Worm (Caenorhabditis elegans): ENCODE results near the gene shpk-1.

The shpk-1 gene

ce11 chrIII:13614206-13614605, 6.4 kb downstream of the shpk-1 start:
- TF ChIP-seq ets-5 (GFP tag; IDR thresholded peaks at IDR 0.05): no peak
- no peak for TF ChIP-seq dsc-1 (tag; optimal IDR thresholded peaks at IDR 0.05)
- no peak for TF ChIP-seq dpl-1 (GFP tag; optimal IDR thresholded peaks at IDR 0.05)
- no peak for TF ChIP-seq unc-98 (GFP tag; IDR thresholded peaks at IDR 0.05)

ce11 chrIII:13614751-13615150, 6.9 kb downstream of the shpk-1 start:
- no peak for TF ChIP-seq isw-1 (GFP tag; IDR thresholded peaks at IDR 0.05)
- no peak for TF ChIP-seq swsn-7 (tag; optimal IDR thresholded peaks at IDR 0.05)
- TF ChIP-seq skn-1 (tag; optimal IDR thresholded peaks at IDR 0.05): no peak
- no peak for TF ChIP-seq unc-30 (tag; optimal IDR thresholded peaks at IDR 0.05)
- no peak for TF ChIP-seq F16B12.6 (tag; optimal IDR thresholded peaks at IDR 0.05)

- TF ChIP-seq sox-4 (tag; optimal IDR thresholded peaks at IDR 0.05) (no peak), lin-13 (GFP tag; optimal IDR thresholded peaks at IDR 0.05) (no peak), nhr-84 (tag; optimal IDR thresholded peaks at IDR 0.05) (no peak), ztf-4 (tag; optimal IDR thresholded peaks at IDR 0.05) (no peak), lin-15B (tag; optimal IDR thresholded peaks at IDR 0.05) (no peak), nhr-237 (tag; optimal IDR thresholded peaks at IDR 0.05) (no peak), mdl-1 (tag; optimal IDR thresholded peaks at IDR 0.05) (no peak), nhr-12 (tag; optimal IDR thresholded peaks at IDR 0.05) (no peak), alr-1 (tag; optimal IDR thresholded peaks at IDR 0.05; ENCODE audit: borderline replicate concordance) (no peak), tlp-1 (tag; optimal IDR thresholded peaks at IDR 0.05) (no peak), snu-23 (GFP tag; optimal IDR thresholded peaks at IDR 0.05) (no peak), lir-3 (tag; optimal IDR thresholded peaks at IDR 0.05; ENCODE audit: poor library complexity) (no peak), snpc-4 (tag; optimal IDR thresholded peaks at IDR 0.05) (no peak), unc-30 (tag; optimal IDR thresholded peaks at IDR 0.05) (no peak), zip-4 (GFP tag; optimal IDR thresholded peaks at IDR 0.05) (no peak), fkh-4 (tag; optimal IDR thresholded peaks at IDR 0.05; ENCODE audit: borderline replicate concordance) (no peak), tbx-2 (tag; optimal IDR thresholded peaks at IDR 0.05) (no peak), lin-39 (tag; optimal IDR thresholded peaks at IDR 0.05) (no peak), nhr-28 (tag; optimal IDR thresholded peaks at IDR 0.05) (no peak)
These were observed 7.7 kb downstream of the shpk-1 start for ce11 chrIII:13615530-13615929.

- TF ChIP-seq snu-23 (GFP tag; optimal IDR thresholded peaks at IDR 0.05): peak; percentile 49
- peak; percentile 57 for TF ChIP-seq nhr-71 (tag; optimal IDR thresholded peaks at IDR 0.05)
- no peak for TF ChIP-seq mdl-1 (tag; optimal IDR thresholded peaks at IDR 0.05)
- no peak for TF ChIP-seq fos-1 (tag; optimal IDR thresholded peaks at IDR 0.05)
- peak; percentile 3 for TF ChIP-seq ztf-4 (tag; optimal IDR thresholded peaks at IDR 0.05)
- no peak for TF ChIP-seq tbx-2 (tag; optimal IDR thresholded peaks at IDR 0.05)
- TF ChIP-seq nhr-19 (GFP tag; conservative IDR thresholded peaks at IDR 0.05): peak; percentile 24
- no peak for TF ChIP-seq fkh-8 (tag; optimal IDR thresholded peaks at IDR 0.05)
- TF ChIP-seq lsy-2 (tag; optimal IDR thresholded peaks at IDR 0.05): peak; percentile 6 to 52
- no peak for TF ChIP-seq irx-1 (tag; optimal IDR thresholded peaks at IDR 0.05)
- TF ChIP-seq elt-2 (tag; optimal IDR thresholded peaks at IDR 0.05): no peak
- TF ChIP-seq ztf-11 (tag; optimal IDR thresholded peaks at IDR 0.05): no peak
- no peak for TF ChIP-seq mab-9 (GFP tag; IDR thresholded peaks at IDR 0.05)
- no peak for TF ChIP-seq aha-1 (tag; optimal IDR thresholded peaks at IDR 0.05)
- no peak for TF ChIP-seq nhr-237 (tag; optimal IDR thresholded peaks at IDR 0.05)
- TF ChIP-seq C16A3.4 (tag; optimal IDR thresholded peaks at IDR 0.05): peak; percentile 15
- TF ChIP-seq tlp-1 (tag; optimal IDR thresholded peaks at IDR 0.05): no peak
- peak; percentile 52 for TF ChIP-seq unc-130 (tag; optimal IDR thresholded peaks at IDR 0.05)
- TF ChIP-seq fkh-10 (GFP tag; optimal IDR thresholded peaks at IDR 0.05): no peak
- TF ChIP-seq fkh-4 (tag; optimal IDR thresholded peaks at IDR 0.05; ENCODE audit: borderline replicate concordance): peak; percentile 26
- no peak for TF ChIP-seq unc-30 (tag; optimal IDR thresholded peaks at IDR 0.05)
- peak; percentile 31 for TF ChIP-seq pag-3 (tag; optimal IDR thresholded peaks at IDR 0.05; ENCODE audit: borderline replicate concordance, insufficient read depth)
- TF ChIP-seq dsc-1 (tag; optimal IDR thresholded peaks at IDR 0.05): peak; percentile 48
- TF ChIP-seq rnt-1 (tag; optimal IDR thresholded peaks at IDR 0.05): peak; percentile 56
- peak; percentile 76 for TF ChIP-seq lin-14 (GFP tag; optimal IDR thresholded peaks at IDR 0.05)
These were observed 9.0 kb downstream of the shpk-1 start, which contains the start of gene T12D8.9 for ce11 chrIII:13616793-13617192. Gene T12D8.9, plus strand, starts transcription at chrIII:13617104.
